Fruit fly (Drosophila melanogaster) whole organism, embryonic: ENCODE measurements around the gene CG31807.

Experiments used
- BEAF-32 ChIP-seq: fragments of 200-800 bp; sonication (Bioruptor generic); optimal IDR thresholded peaks from 3 replicates; lab custom pipeline; 2017; ENCODE audit warnings: missing biosample characterization, missing genetic modification characterization, mild to moderate bottlenecking, moderate library complexity, missing genetic modification reagents
- Bteb2 ChIP-seq: fragments of 200-800 bp; sonication (Bioruptor generic); optimal IDR thresholded peaks from 2 replicates; lab custom pipeline; 2016; ENCODE audit warnings: missing biosample characterization, missing genetic modification characterization
- CG10267 ChIP-seq: fragments of 200-800 bp; sonication (Bioruptor generic); optimal IDR thresholded peaks from 2 replicates; lab custom pipeline; 2018; ENCODE audit warnings: missing biosample characterization, mild to moderate bottlenecking, missing genetic modification characterization, moderate library complexity
- CG10321 ChIP-seq: fragments of 200-800 bp; sonication (Bioruptor generic); IDR thresholded peaks from 2 replicates; pipeline ENCODE4 v1.3.6; 2022; ENCODE audit warnings: missing biosample characterization, missing genetic modification characterization
- CG10543 ChIP-seq: fragments of 200-800 bp; sonication (Bioruptor generic); optimal IDR thresholded peaks from 3 replicates; lab custom pipeline; 2017; ENCODE audit warnings: missing biosample characterization, mild to moderate bottlenecking, missing genetic modification characterization, moderate library complexity
- CG14860 ChIP-seq: fragments of 200-800 bp; sonication (Bioruptor generic); IDR thresholded peaks from 3 replicates; pipeline ENCODE4 v1.3.6; 2022; ENCODE audit warnings: missing biosample characterization, missing genetic modification characterization; ENCODE audit not compliant: partially characterized antibody
- CG18011 ChIP-seq: fragments of 200-800 bp; sonication (Bioruptor generic); optimal IDR thresholded peaks from 2 replicates; lab custom pipeline; 2017; ENCODE audit warnings: missing biosample characterization, missing genetic modification characterization, mild to moderate bottlenecking, moderate library complexity, missing genotype
- CG30431 ChIP-seq: fragments of 200-800 bp; sonication (Bioruptor generic); optimal IDR thresholded peaks from 2 replicates; lab custom pipeline; 2017; ENCODE audit warnings: missing biosample characterization, missing genetic modification characterization
- CG31441 ChIP-seq: fragments of 200-800 bp; sonication (Bioruptor generic); IDR thresholded peaks from 2 replicates; pipeline ENCODE4 v1.3.6; 2022; ENCODE audit warnings: missing biosample characterization, missing genetic modification characterization
- CG32532 ChIP-seq: fragments of 200-800 bp; sonication (Bioruptor generic); IDR thresholded peaks from 2 replicates; pipeline ENCODE4 v1.3.6; 2022; ENCODE audit warnings: missing biosample characterization, missing genetic modification characterization
- CG3847 ChIP-seq: fragments of 200-800 bp; sonication (Bioruptor generic); IDR thresholded peaks from 2 replicates; pipeline ENCODE4 v1.3.6; 2022; ENCODE audit warnings: missing biosample characterization, missing genetic modification characterization
- CG4617 ChIP-seq: fragments of 200-800 bp; sonication (Bioruptor generic); optimal IDR thresholded peaks from 3 replicates; lab custom pipeline; 2016; ENCODE audit warnings: missing biosample characterization, missing genetic modification characterization, borderline replicate concordance
- CG6765 ChIP-seq: fragments of 200-800 bp; sonication (Bioruptor generic); optimal IDR thresholded peaks from 3 replicates; lab custom pipeline; 2017; ENCODE audit warnings: missing biosample characterization, mild to moderate bottlenecking, missing genetic modification characterization
- CG7745 ChIP-seq: fragments of 200-800 bp; sonication (Bioruptor generic); optimal IDR thresholded peaks from 2 replicates; lab custom pipeline; 2018; ENCODE audit warnings: missing biosample characterization, mild to moderate bottlenecking, missing genetic modification characterization, moderate library complexity
- CG7928 ChIP-seq: fragments of 200-800 bp; sonication (Bioruptor generic); optimal IDR thresholded peaks from 2 replicates; lab custom pipeline; 2017; ENCODE audit warnings: missing biosample characterization, mild to moderate bottlenecking, missing genetic modification characterization
- CHES-1-like ChIP-seq: fragments of 200-800 bp; sonication (Bioruptor generic); optimal IDR thresholded peaks from 2 replicates; lab custom pipeline; 2016; ENCODE audit warnings: missing biosample characterization, missing genetic modification characterization
- CTCF ChIP-seq: fragments of 200-800 bp; sonication (Bioruptor generic); optimal IDR thresholded peaks from 2 replicates; lab custom pipeline; 2017; ENCODE audit warnings: missing biosample characterization, mild to moderate bottlenecking, missing genetic modification characterization, moderate library complexity
- CoRest ChIP-seq: fragments of 200-800 bp; sonication (Bioruptor generic); optimal IDR thresholded peaks from 3 replicates; lab custom pipeline; 2018; ENCODE audit warnings: missing biosample characterization, mild to moderate bottlenecking, missing genetic modification characterization, moderate library complexity
- Dbx ChIP-seq: fragments of 200-800 bp; sonication (Bioruptor generic); IDR thresholded peaks from 3 replicates; pipeline ENCODE4 v1.3.6; 2022; ENCODE audit warnings: missing biosample characterization, missing genetic modification characterization
- Deaf1 ChIP-seq: fragments of 200-800 bp; optimal IDR thresholded peaks from 3 replicates; lab custom pipeline; 2019; ENCODE audit warnings: missing biosample characterization, mild to moderate bottlenecking, missing genetic modification characterization, moderate library complexity
- Dek ChIP-seq: fragments of 200-800 bp; sonication (Bioruptor generic); optimal IDR thresholded peaks from 3 replicates; lab custom pipeline; 2019; ENCODE audit warnings: missing biosample characterization, mild to moderate bottlenecking, missing genetic modification characterization, moderate library complexity
- Dll ChIP-seq: fragments of 200-800 bp; sonication (Bioruptor generic); IDR thresholded peaks from 4 replicates; pipeline ENCODE4 v1.3.6; 2022; ENCODE audit warnings: missing biosample characterization, missing genetic modification characterization; ENCODE audit not compliant: partially characterized antibody
- Dref ChIP-seq: fragments of 200-800 bp; sonication (Bioruptor generic); IDR thresholded peaks from 2 replicates; pipeline ENCODE4 v1.3.6; 2022; ENCODE audit warnings: missing biosample characterization, missing genetic modification characterization
- Fer1 ChIP-seq: fragments of 200-800 bp; sonication (Bioruptor generic); optimal IDR thresholded peaks from 2 replicates; lab custom pipeline; 2017; ENCODE audit warnings: missing biosample characterization, mild to moderate bottlenecking, missing genetic modification characterization
- HmgZ ChIP-seq: fragments of 200-800 bp; sonication (Bioruptor generic); optimal IDR thresholded peaks from 2 replicates; lab custom pipeline; 2018; ENCODE audit warnings: missing biosample characterization, mild to moderate bottlenecking, missing genetic modification characterization
- Jarid2 ChIP-seq: fragments of 200-800 bp; sonication (Bioruptor generic); optimal IDR thresholded peaks from 3 replicates; lab custom pipeline; 2017; ENCODE audit warnings: mild to moderate bottlenecking, missing biosample characterization, missing genetic modification reagents, missing genetic modification characterization
- MESR4 ChIP-seq: fragments of 200-800 bp; sonication (Bioruptor generic); optimal IDR thresholded peaks from 2 replicates; lab custom pipeline; 2018; ENCODE audit warnings: missing biosample characterization, mild to moderate bottlenecking, missing genetic modification characterization, moderate library complexity
- Med ChIP-seq: fragments of 200-800 bp; sonication (Bioruptor generic); peaks from one replicate; lab custom pipeline; 2016; ENCODE audit warnings: missing biosample characterization, missing genetic modification characterization, mild to moderate bottlenecking, inconsistent platforms, moderate library complexity
- Myb ChIP-seq: fragments of 200-800 bp; sonication (Bioruptor generic); optimal IDR thresholded peaks from 2 replicates; lab custom pipeline; 2016; ENCODE audit warnings: missing biosample characterization, missing genetic modification characterization
- PHDP ChIP-seq: fragments of 200-800 bp; sonication (Bioruptor generic); optimal IDR thresholded peaks from 3 replicates; lab custom pipeline; 2018; ENCODE audit warnings: missing biosample characterization, mild to moderate bottlenecking, missing genetic modification characterization, moderate library complexity
- Spps ChIP-seq: fragments of 200-800 bp; sonication (Bioruptor generic); optimal IDR thresholded peaks from 2 replicates; lab custom pipeline; 2018; ENCODE audit warnings: missing biosample characterization, mild to moderate bottlenecking, missing genetic modification characterization
- abd-A ChIP-seq: fragments of 200-800 bp; sonication (Bioruptor generic); optimal IDR thresholded peaks from 3 replicates; lab custom pipeline; 2019; ENCODE audit warnings: missing biosample characterization, mild to moderate bottlenecking, missing genetic modification characterization, moderate library complexity
- cad ChIP-seq: fragments of >200 bp; optimal IDR thresholded peaks from 2 replicates; lab custom pipeline; 2017; ENCODE audit warnings: missing biosample characterization, missing genetic modification characterization
- chinmo ChIP-seq: fragments of 200-800 bp; sonication (Bioruptor generic); IDR thresholded peaks from 4 replicates; pipeline ENCODE4 v1.3.6; 2022; ENCODE audit warnings: missing biosample characterization, missing genetic modification characterization; ENCODE audit not compliant: partially characterized antibody
- gem ChIP-seq: fragments of 200-800 bp; sonication (Bioruptor generic); optimal IDR thresholded peaks from 2 replicates; lab custom pipeline; 2019; ENCODE audit warnings: missing biosample characterization, mild to moderate bottlenecking, missing genetic modification characterization, moderate library complexity
- her ChIP-seq: fragments of 200-800 bp; sonication (Bioruptor generic); optimal IDR thresholded peaks from 2 replicates; lab custom pipeline; 2016; ENCODE audit warnings: missing biosample characterization, missing genetic modification characterization
- hkb ChIP-seq, 2 experiments: fragments of 200-800 bp in 1 of 2; fragments of >200 bp in 1 of 2; sonication (Bioruptor generic) in 1 of 2; IDR thresholded peaks in 1 of 2; optimal IDR thresholded peaks in 1 of 2; 2 replicates each; pipeline versions ENCODE4 v1.3.6 to Lab custom; 2017 to 2022; ENCODE audit warnings: missing biosample characterization in 1 of 2, missing genetic modification characterization in 1 of 2
- inv ChIP-seq: fragments of 200-800 bp; sonication (Bioruptor generic); IDR thresholded peaks from 2 replicates; pipeline ENCODE4 v1.3.6; 2022; ENCODE audit warnings: missing biosample characterization, missing genetic modification characterization; ENCODE audit not compliant: partially characterized antibody
- lab ChIP-seq: fragments of 200-800 bp; sonication (Bioruptor generic); optimal IDR thresholded peaks from 3 replicates; lab custom pipeline; 2017; ENCODE audit warnings: missing biosample characterization, missing genetic modification characterization, mild to moderate bottlenecking, moderate library complexity, missing genetic modification reagents
- lilli ChIP-seq: fragments of 200-800 bp; sonication (Bioruptor generic); optimal IDR thresholded peaks from 3 replicates; lab custom pipeline; 2016; ENCODE audit warnings: missing biosample characterization, missing genetic modification characterization
- onecut ChIP-seq: fragments of 200-800 bp; sonication (Bioruptor generic); IDR thresholded peaks from 2 replicates; pipeline ENCODE4 v1.3.6; 2022; ENCODE audit warnings: missing biosample characterization, missing genetic modification characterization
- ranshi ChIP-seq: fragments of 200-800 bp; sonication (Bioruptor generic); IDR thresholded peaks from 2 replicates; pipeline ENCODE4 v1.3.6; 2022; ENCODE audit warnings: missing biosample characterization, missing genetic modification characterization
- slbo ChIP-seq: fragments of 200-800 bp; sonication (Bioruptor generic); IDR thresholded peaks from 2 replicates; pipeline ENCODE4 v1.3.6; 2022; ENCODE audit warnings: missing biosample characterization, missing genetic modification characterization
- trem ChIP-seq: fragments of 200-800 bp; optimal IDR thresholded peaks from 3 replicates; lab custom pipeline; 2019; ENCODE audit warnings: missing biosample characterization, mild to moderate bottlenecking, missing genetic modification characterization, moderate library complexity
- tx ChIP-seq: fragments of 200-800 bp; sonication (Bioruptor generic); optimal IDR thresholded peaks from 2 replicates; lab custom pipeline; 2016; ENCODE audit warnings: missing biosample characterization, missing genetic modification characterization
- wek ChIP-seq: fragments of 200-800 bp; sonication (Bioruptor generic); optimal IDR thresholded peaks from 3 replicates; lab custom pipeline; 2018; ENCODE audit warnings: missing biosample characterization, mild to moderate bottlenecking, missing genetic modification characterization, moderate library complexity

CG31807 gene

DNA sequence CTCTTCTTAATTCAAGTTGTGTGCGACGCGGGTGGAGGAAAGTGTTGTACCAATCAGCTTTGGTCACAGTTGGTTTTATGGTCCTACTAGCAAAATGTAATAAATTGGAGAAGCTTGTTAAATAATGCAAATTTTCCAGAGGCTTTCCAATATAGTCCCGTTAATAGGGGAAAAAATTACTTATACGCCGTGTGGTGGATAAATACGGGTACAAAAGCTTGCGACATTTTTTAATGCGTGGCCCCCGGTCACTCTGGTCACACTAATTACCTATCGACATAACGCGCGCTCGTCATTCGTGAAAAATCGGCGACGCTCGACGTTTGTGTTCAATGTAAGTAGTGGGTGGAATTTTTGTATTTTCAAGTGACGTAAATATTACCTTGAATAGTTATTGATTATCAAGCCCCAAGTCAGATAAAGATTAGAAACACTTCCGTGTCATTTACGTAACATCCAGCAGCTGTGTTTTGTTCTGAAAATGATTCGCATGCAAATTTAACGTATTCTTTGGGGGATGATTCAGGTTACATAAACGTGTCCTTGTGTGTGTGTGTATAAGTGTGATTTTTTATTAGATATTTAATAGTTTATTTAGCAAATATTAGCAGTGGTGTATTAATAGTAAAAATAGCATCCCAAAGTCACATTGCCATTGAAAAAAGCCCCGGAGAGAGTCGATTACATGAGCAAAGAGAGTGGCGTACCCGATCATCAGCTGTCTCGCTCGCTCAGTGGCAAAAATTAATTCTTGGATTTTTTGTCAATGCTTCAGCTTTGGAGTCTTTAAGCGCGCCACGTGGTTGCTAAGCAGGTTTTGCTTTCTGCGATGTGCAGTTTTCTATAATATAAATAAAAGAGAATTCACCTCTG lies 36.1 kb upstream of the CG31807 start, which contains the start of gene Cyt-c-p (continued):
- peak; percentile 46; the same call in 1 of the 2 replicates for TF ChIP-seq inv (GFP tag; lab: Robert Waterston, UW)
- TF ChIP-seq CG31441 (GFP tag; lab: Robert Waterston, UW), result 0 out of 2 replicates have a peak, but pooled peaks have one; percentile 12
- TF ChIP-seq ranshi (GFP tag; lab: Robert Waterston, UW), result no peak; the same call in 1 of the 2 replicates
- no peak for TF ChIP-seq Spps
- peak; percentile 39 for TF ChIP-seq CHES-1-like (GFP tag; lab: Kevin White, UChicago)
- peak; percentile 13 for TF ChIP-seq CG6765
- peak; percentile 29 for TF ChIP-seq CG10543
- TF ChIP-seq CG3847 (GFP tag; lab: Robert Waterston, UW), result peak; percentile 61
- TF ChIP-seq CG32532 (GFP tag; lab: Robert Waterston, UW), result peak; percentile 7; the same call in 1 of the 2 replicates
- TF ChIP-seq Dbx, result peak; percentile 41; the same call in 2 of the 3 replicates
- TF ChIP-seq Fer1 (GFP tag; lab: Kevin White, UChicago), result peak; percentile 31
- TF ChIP-seq BEAF-32, result peak; percentile 85
- TF ChIP-seq lilli (GFP tag; lab: Kevin White, UChicago), result peak; percentile 38
- peak; percentile 20 for TF ChIP-seq gem (tag; lab: Kevin White, UChicago)
- TF ChIP-seq CTCF (GFP tag; lab: Kevin White, UChicago), result peak; percentile 36
- peak; percentile 64 for TF ChIP-seq lab (GFP tag; lab: Kevin White, UChicago)
- TF ChIP-seq abd-A (tag; lab: Kevin White, UChicago), result peak; percentile 94
- TF ChIP-seq chinmo (GFP tag; lab: Robert Waterston, UW), result peak; percentile 31; the same call in 1 of the 4 replicates
- TF ChIP-seq CG18011 (GFP tag; lab: Kevin White, UChicago), result peak; percentile 99
- TF ChIP-seq CG4617 (GFP tag; lab: Kevin White, UChicago), result peak; percentile 41
- TF ChIP-seq CG10267, result peak; percentile 56
- no peak for TF ChIP-seq CG7745 (tag; lab: Kevin White, UChicago)
- peak; percentile 80 for TF ChIP-seq HmgZ (tag; lab: Kevin White, UChicago)
- TF ChIP-seq CG7928, result peak; percentile 13
- peak; percentile 89 for TF ChIP-seq Med
- peak; percentile 17; the same call in 1 of the 3 replicates for TF ChIP-seq CG14860
- peak; percentile 70 for TF ChIP-seq Myb (GFP tag; lab: Kevin White, UChicago)
- TF ChIP-seq trem, result peak; percentile 76
- peak; percentile 72 for TF ChIP-seq MESR4 (GFP tag; lab: Kevin White, UChicago)
- TF ChIP-seq cad, result peak; percentile 54
- peak; percentile 51 for TF ChIP-seq Dref
- peak; percentile 70; the same call in 3 of the 4 replicates for TF ChIP-seq Dll (GFP tag; lab: Robert Waterston, UW)
- no peak for TF ChIP-seq CG30431 (GFP tag; lab: Kevin White, UChicago)
- TF ChIP-seq Bteb2 (GFP tag; lab: Kevin White, UChicago), result peak; percentile 9
- TF ChIP-seq tx (GFP tag; lab: Kevin White, UChicago), result peak; percentile 16
- TF ChIP-seq her (GFP tag; lab: Kevin White, UChicago), result peak; percentile 11
- peak; percentile 75 for TF ChIP-seq hkb (optimal IDR thresholded peaks at IDR 0.05; lab: Kevin White, UChicago)
- TF ChIP-seq hkb (GFP tag; IDR thresholded peaks at IDR 0.05; lab: Robert Waterston, UW), result 0 out of 2 replicates have a peak, but pooled peaks have one; percentile 25
- TF ChIP-seq onecut (GFP tag; lab: Robert Waterston, UW), result peak; percentile 26; the same call in 1 of the 2 replicates
- TF ChIP-seq CG10321, result peak; percentile 11; the same call in 1 of the 2 replicates
- TF ChIP-seq Deaf1 (tag; lab: Kevin White, UChicago), result peak; percentile 87
- TF ChIP-seq PHDP, result peak; percentile 36
- peak; percentile 64 for TF ChIP-seq Jarid2 (GFP tag; lab: Kevin White, UChicago)
- TF ChIP-seq slbo (GFP tag; lab: Robert Waterston, UW), result 0 out of 2 replicates have a peak, but pooled peaks have one; percentile 14
- TF ChIP-seq Dek (tag; lab: Kevin White, UChicago), result peak; percentile 4
- TF ChIP-seq wek (GFP tag; lab: Kevin White, UChicago), result peak; percentile 6
- peak; percentile 63 for TF ChIP-seq CoRest
